Worm (Caenorhabditis elegans) whole organism, late embryonic: ENCODE measurements around the gene ZK353.2.

Experiments used
- ahr-1 ChIP-seq: sonication (generic microtip); optimal IDR thresholded peaks from 2 replicates; lab custom pipeline; 2016; ENCODE audit warnings: missing genetic modification characterization, missing compliant biosample characterization
- ceh-2 ChIP-seq: sonication (generic microtip); optimal IDR thresholded peaks from 2 replicates; lab custom pipeline; 2016; ENCODE audit warnings: missing genotype, missing genetic modification characterization, missing compliant biosample characterization
- elt-2 ChIP-seq: sonication (generic microtip); optimal IDR thresholded peaks from 2 replicates; lab custom pipeline; 2016; ENCODE audit warnings: missing genetic modification reagents, missing genetic modification characterization, missing compliant biosample characterization
- nhr-11 ChIP-seq: fragments of 150-350 bp; optimal IDR thresholded peaks from 2 replicates; lab custom pipeline; 2014; ENCODE audit warnings: missing biosample characterization, missing genetic modification characterization

DNA sequence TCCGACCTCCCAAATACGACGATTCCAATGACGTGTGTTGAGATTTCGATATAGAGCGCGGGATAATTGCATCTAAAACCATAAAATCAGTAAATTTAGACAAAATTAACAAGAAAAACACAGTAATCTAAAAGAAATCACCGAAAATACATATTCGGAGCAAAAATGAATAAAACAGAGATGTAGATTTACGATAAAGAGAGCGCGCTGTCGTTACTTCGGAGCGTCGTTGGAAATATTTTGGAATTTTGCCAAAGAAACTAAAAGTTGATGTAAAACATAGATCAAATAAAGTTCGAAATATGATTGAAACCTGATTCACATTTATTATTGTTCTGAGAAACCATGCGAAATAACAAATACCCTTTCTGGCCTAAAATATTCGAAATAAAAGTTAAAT is 33.6 kb downstream of the ZK353.2 start, which contains the start of gene ZK1236.5:
- TF ChIP-seq ahr-1 (no peak), nhr-11 (tag; lab: Kevin White, UChicago) (no peak), ceh-2 (tag; lab: Kevin White, UChicago) (no peak), elt-2 (tag; lab: Kevin White, UChicago) (no peak)
